Worm (Caenorhabditis elegans): ENCODE measurements around the gene E01G4.3.

DNA sequence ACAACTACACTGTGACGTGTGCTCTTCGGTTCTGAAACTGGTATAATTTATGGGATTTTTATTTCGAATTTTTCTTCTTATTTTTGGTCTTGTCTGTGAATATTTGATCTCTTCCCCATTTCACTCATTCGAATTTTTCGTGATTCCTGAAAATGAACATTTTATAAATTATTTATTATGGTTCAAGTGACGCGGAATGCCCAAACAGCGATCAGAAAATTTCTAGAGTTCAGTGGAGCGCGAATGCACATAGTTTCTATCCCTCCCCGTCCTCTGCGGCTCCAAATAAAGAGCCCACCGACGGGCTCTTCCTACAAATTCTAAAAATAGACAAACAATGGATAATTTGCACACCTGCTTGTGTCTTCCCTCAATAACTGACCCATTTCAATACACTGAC is 34.3 kb upstream of the E01G4.3 start, which contains the start of gene F54F11.1:
- TF ChIP-seq aly-2 (tag; optimal IDR thresholded peaks at IDR 0.05) (no peak), ceh-32 (tag; optimal IDR thresholded peaks at IDR 0.05; ENCODE audit: poor library complexity) (no peak), unc-39 (tag; optimal IDR thresholded peaks at IDR 0.05) (no peak), F37D6.2 (tag; optimal IDR thresholded peaks at IDR 0.05) (no peak), saeg-2 (GFP tag; IDR thresholded peaks at IDR 0.05) (no peak), daf-12 (tag; optimal IDR thresholded peaks at IDR 0.05) (no peak), php-3 (GFP tag; IDR thresholded peaks at IDR 0.05) (no peak), nhr-25 (tag; optimal IDR thresholded peaks at IDR 0.05; ENCODE audit: borderline replicate concordance, insufficient read depth) (no peak), mdl-1 (tag; optimal IDR thresholded peaks at IDR 0.05) (no peak)
